Fruit fly (Drosophila melanogaster): ENCODE measurements around the gene CG17470.

DNA sequence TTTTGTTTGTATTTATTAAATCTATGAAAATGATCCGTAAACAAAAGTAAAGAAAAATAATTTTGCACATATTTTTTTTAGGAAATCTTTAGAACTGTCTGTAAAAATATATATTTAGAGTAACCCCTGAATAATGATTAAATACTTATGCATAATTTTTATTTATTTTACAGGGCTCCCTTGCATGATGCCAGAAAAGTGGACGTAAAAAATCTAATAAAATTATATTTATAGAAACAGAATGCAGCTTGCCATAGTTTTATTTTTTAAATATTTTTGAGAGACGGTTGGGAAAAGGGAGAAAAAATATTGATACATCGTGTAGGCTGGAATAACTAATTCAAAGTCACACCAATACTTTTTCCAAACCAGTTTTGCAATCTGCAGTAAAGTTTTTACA lies 5.6 kb upstream of the CG17470 start, which contains the start of gene CG18810:
- TF ChIP-seq ttk (optimal IDR thresholded peaks at IDR 0.05) (no peak), Myc (optimal IDR thresholded peaks at IDR 0.05) (no peak), h (optimal IDR thresholded peaks at IDR 0.05) (no peak), psq (optimal IDR thresholded peaks at IDR 0.05) (no peak), Sin3A (optimal IDR thresholded peaks at IDR 0.05) (no peak), insv (optimal IDR thresholded peaks at IDR 0.05) (no peak)

Data from Kc167 (cell line).